Worm (Caenorhabditis elegans) whole organism, young adult: ENCODE data around the gene C01G10.5.
"Not testable (repeated sequence)": the region's sequence is repeated elsewhere in the genome, so short reads cannot be mapped to it uniquely, and the experiment has no call there.

Source experiments
- B0019.2 ChIP-seq: fragments of 200-800 bp; sonication (Bioruptor generic); conservative IDR thresholded peaks from 2 replicates; pipeline ENCODE4 v1.3.6; 2022; ENCODE audit warnings: missing genetic modification reagents, missing genetic modification characterization, missing compliant biosample characterization
- F10E7.11 ChIP-seq: sonication (generic microtip); optimal IDR thresholded peaks from 2 replicates; lab custom pipeline; 2017; ENCODE audit warnings: mild to moderate bottlenecking, missing genetic modification characterization, moderate library complexity, missing compliant biosample characterization
- F55B11.4 ChIP-seq: sonication (generic microtip); optimal IDR thresholded peaks from 2 replicates; lab custom pipeline; 2016; ENCODE audit warnings: missing compliant biosample characterization, missing genetic modification characterization, borderline replicate concordance; ENCODE audit not compliant: insufficient read depth
- K11D2.4 ChIP-seq: fragments of 200-800 bp; sonication (Bioruptor generic); IDR thresholded peaks from 2 replicates; pipeline ENCODE4 v1.3.6; 2022; ENCODE audit warnings: missing genetic modification reagents, missing genetic modification characterization, missing compliant biosample characterization
- T07F8.4 ChIP-seq: sonication (generic microtip); optimal IDR thresholded peaks from 2 replicates; lab custom pipeline; 2016; ENCODE audit warnings: mild to moderate bottlenecking, missing genetic modification characterization, moderate library complexity, missing compliant biosample characterization
- T26A5.8 ChIP-seq: sonication (generic microtip); optimal IDR thresholded peaks from 2 replicates; lab custom pipeline; 2016; ENCODE audit warnings: missing genetic modification characterization, missing compliant biosample characterization
- Y53F4B.3 ChIP-seq: fragments of 200-800 bp; sonication (Bioruptor generic); IDR thresholded peaks from 2 replicates; pipeline ENCODE4 v1.3.6; 2022; ENCODE audit warnings: missing genetic modification reagents, missing genetic modification characterization, missing compliant biosample characterization
- Y56A3A.18 ChIP-seq: fragments of 200-800 bp; sonication (Bioruptor generic); IDR thresholded peaks from 2 replicates; pipeline ENCODE4 v1.3.6; 2022; ENCODE audit warnings: missing genetic modification reagents, missing genetic modification characterization, missing compliant biosample characterization
- attf-5 ChIP-seq: fragments of 200-800 bp; sonication (Bioruptor generic); optimal IDR thresholded peaks from 2 replicates; lab custom pipeline; 2018; ENCODE audit warnings: mild to moderate bottlenecking, missing genetic modification characterization, missing compliant biosample characterization
- bed-1 ChIP-seq: fragments of 200-800 bp; sonication (Bioruptor generic); IDR thresholded peaks from 2 replicates; pipeline ENCODE4 v1.3.6; 2022; ENCODE audit warnings: missing genetic modification reagents, missing genetic modification characterization, missing compliant biosample characterization
- ccch-3 ChIP-seq: fragments of 200-800 bp; sonication (Bioruptor generic); optimal IDR thresholded peaks from 2 replicates; lab custom pipeline; 2018; ENCODE audit warnings: mild to moderate bottlenecking, missing genetic modification characterization, missing compliant biosample characterization
- cebp-2 ChIP-seq: fragments of 200-800 bp; sonication (Bioruptor generic); IDR thresholded peaks from 2 replicates; pipeline ENCODE4 v1.3.6; 2022; ENCODE audit warnings: missing genetic modification characterization, missing compliant biosample characterization
- ceh-58 ChIP-seq: fragments of 200-800 bp; sonication (Bioruptor generic); IDR thresholded peaks from 2 replicates; pipeline ENCODE4 v1.3.6; 2022; ENCODE audit warnings: missing genetic modification characterization, missing compliant biosample characterization
- ceh-79 ChIP-seq: sonication (generic microtip); optimal IDR thresholded peaks from 2 replicates; lab custom pipeline; 2017; ENCODE audit warnings: mild to moderate bottlenecking, missing genetic modification characterization, missing compliant biosample characterization
- chd-7 ChIP-seq: sonication (generic microtip); optimal IDR thresholded peaks from 2 replicates; lab custom pipeline; 2016; ENCODE audit warnings: mild to moderate bottlenecking, missing genetic modification characterization, moderate library complexity, missing compliant biosample characterization
- die-1 ChIP-seq: sonication (generic microtip); optimal IDR thresholded peaks from 2 replicates; lab custom pipeline; 2016; ENCODE audit warnings: missing genotype, mild to moderate bottlenecking, missing genetic modification characterization, missing compliant biosample characterization
- dox-1 ChIP-seq: fragments of 200-800 bp; sonication (Bioruptor generic); IDR thresholded peaks from 2 replicates; pipeline ENCODE4 v1.3.6; 2022; ENCODE audit warnings: missing genetic modification reagents, missing genetic modification characterization, missing compliant biosample characterization
- dpl-1 ChIP-seq: fragments of 150-350 bp; optimal IDR thresholded peaks from 2 replicates; lab custom pipeline; 2014; ENCODE audit warnings: missing biosample characterization, missing genetic modification reagents, missing genetic modification characterization
- fkh-3 ChIP-seq: sonication (generic microtip); optimal IDR thresholded peaks from 2 replicates; lab custom pipeline; 2016; ENCODE audit warnings: mild to moderate bottlenecking, missing genetic modification characterization, missing compliant biosample characterization
- him-1 ChIP-seq: sonication (generic microtip); optimal IDR thresholded peaks from 2 replicates; lab custom pipeline; 2016; ENCODE audit warnings: missing genotype, missing genetic modification reagents, missing genetic modification characterization, missing compliant biosample characterization
- hlh-12 ChIP-seq: sonication (generic microtip); optimal IDR thresholded peaks from 2 replicates; lab custom pipeline; 2016; ENCODE audit warnings: missing genetic modification characterization, missing compliant biosample characterization
- hmg-20 ChIP-seq: fragments of 200-800 bp; sonication (Bioruptor generic); IDR thresholded peaks from 2 replicates; pipeline ENCODE4 v1.3.6; 2022; ENCODE audit warnings: missing genetic modification reagents, missing genetic modification characterization, missing compliant biosample characterization
- lin-40 ChIP-seq: sonication (generic microtip); optimal IDR thresholded peaks from 2 replicates; lab custom pipeline; 2016; ENCODE audit warnings: missing genetic modification characterization, mild to moderate bottlenecking, missing compliant biosample characterization, missing genotype, missing genetic modification reagents
- lir-1 ChIP-seq: fragments of 200-800 bp; sonication (Bioruptor generic); conservative IDR thresholded peaks from 2 replicates; pipeline ENCODE4 v1.3.6; 2022; ENCODE audit warnings: missing genetic modification reagents, missing genetic modification characterization, missing compliant biosample characterization
- mcd-1 ChIP-seq: fragments of 200-800 bp; sonication (Bioruptor generic); IDR thresholded peaks from 2 replicates; pipeline ENCODE4 v1.3.6; 2022; ENCODE audit warnings: missing genetic modification reagents, missing genetic modification characterization, missing compliant biosample characterization
- mes-4 ChIP-seq: sonication (generic microtip); optimal IDR thresholded peaks from 2 replicates; lab custom pipeline; 2016; ENCODE audit warnings: missing genotype, missing genetic modification characterization, missing compliant biosample characterization
- nfyb-1 ChIP-seq: fragments of 200-800 bp; sonication (Bioruptor generic); IDR thresholded peaks from 2 replicates; pipeline ENCODE4 v1.3.6; 2022; ENCODE audit warnings: missing genetic modification reagents, missing genetic modification characterization, missing compliant biosample characterization
- nhr-120 ChIP-seq: fragments of 200-800 bp; sonication (Bioruptor generic); IDR thresholded peaks from 2 replicates; pipeline ENCODE4 v1.3.6; 2022; ENCODE audit warnings: missing genetic modification characterization, missing compliant biosample characterization
- pha-4 ChIP-seq: fragments of 150-350 bp; sonication (generic microtip); optimal IDR thresholded peaks from 2 replicates; lab custom pipeline; 2014; ENCODE audit warnings: missing biosample characterization, missing genetic modification reagents, missing genetic modification characterization
- rec-8 ChIP-seq, 2 experiments: sonication (generic microtip); optimal IDR thresholded peaks; 2 replicates each; lab custom pipeline; 2016; ENCODE audit warnings: mild to moderate bottlenecking in 2 of 2, missing genetic modification characterization in 2 of 2, missing genetic modification reagents in 2 of 2, missing genotype in 2 of 2, missing biosample characterization in 1 of 2, missing compliant biosample characterization in 1 of 2, moderate library complexity in 1 of 2
- sdz-38 ChIP-seq: sonication (generic microtip); optimal IDR thresholded peaks from 2 replicates; lab custom pipeline; 2016; ENCODE audit warnings: missing genotype, missing genetic modification characterization, missing compliant biosample characterization
- snpc-3.4 ChIP-seq: sonication (generic microtip); optimal IDR thresholded peaks from 2 replicates; lab custom pipeline; 2017; ENCODE audit warnings: missing genetic modification characterization, mild to moderate bottlenecking, missing compliant biosample characterization, antibody characterized with exemption, moderate library complexity, missing genotype, missing genetic modification reagents
- tbp1 ChIP-seq: fragments of 200-800 bp; sonication (Bioruptor generic); optimal IDR thresholded peaks from 2 replicates; lab custom pipeline; 2018; ENCODE audit warnings: mild to moderate bottlenecking, missing genetic modification characterization, missing compliant biosample characterization
- tbx-9 ChIP-seq: sonication (generic microtip); optimal IDR thresholded peaks from 2 replicates; lab custom pipeline; 2016; ENCODE audit warnings: borderline replicate concordance, missing genetic modification characterization, inconsistent platforms, missing compliant biosample characterization
- unc-130 ChIP-seq: sonication (generic microtip); optimal IDR thresholded peaks from 2 replicates; lab custom pipeline; 2016; ENCODE audit warnings: missing genetic modification reagents, missing genetic modification characterization, missing compliant biosample characterization
- ztf-18 ChIP-seq: sonication (generic microtip); optimal IDR thresholded peaks from 2 replicates; lab custom pipeline; 2016; ENCODE audit warnings: missing genotype, mild to moderate bottlenecking, missing genetic modification characterization, missing compliant biosample characterization

C01G10.5 gene

ce11 chrV:15132423-15132822 lies 43.1 kb upstream of the C01G10.5 start, which contains the start of gene str-171:
Gene str-171, minus strand, starts transcription at chrV:15132523.
- TF ChIP-seq pha-4 (tag; lab: Kevin White, UChicago) (no peak), lir-1 (GFP tag; lab: Robert Waterston, UW) (no peak), bed-1 (GFP tag; lab: Robert Waterston, UW) (no peak), tbx-9 (tag; lab: Kevin White, UChicago) (no peak), hmg-20 (GFP tag; lab: Robert Waterston, UW) (no peak), Y56A3A.18 (GFP tag; lab: Robert Waterston, UW) (no peak), ztf-18 (no peak), lin-40 (tag; lab: Kevin White, UChicago) (no peak), nhr-120 (GFP tag; lab: Robert Waterston, UW) (no peak), snpc-3.4 (no peak), mes-4 (tag; lab: Kevin White, UChicago) (no peak), cebp-2 (GFP tag; lab: Robert Waterston, UW) (no peak), rec-8 (tag; optimal IDR thresholded peaks at IDR 0.05; lab: Kevin White, UChicago) (no peak), ccch-3 (GFP tag; lab: Kevin White, UChicago) (no peak), ceh-79 (tag; lab: Kevin White, UChicago) (no peak), unc-130 (GFP tag; lab: Kevin White, UChicago) (no peak)

- TF ChIP-seq T07F8.4 (tag; lab: Kevin White, UChicago) (no peak), ceh-79 (tag; lab: Kevin White, UChicago) (no peak), tbx-9 (tag; lab: Kevin White, UChicago) (no peak), cebp-2 (GFP tag; lab: Robert Waterston, UW) (no peak), him-1 (tag; lab: Kevin White, UChicago) (no peak), lir-1 (GFP tag; lab: Robert Waterston, UW) (no peak), fkh-3 (no peak), Y53F4B.3 (no peak), nfyb-1 (GFP tag; lab: Robert Waterston, UW) (no peak), attf-5 (no peak), ceh-58 (GFP tag; lab: Robert Waterston, UW) (no peak)
Observed at ce11 chrV:15127955-15128354, 38.6 kb upstream of the C01G10.5 start, which contains the start of gene srr-7. Gene srr-7, plus strand, starts transcription at chrV:15128255.

- TF ChIP-seq T26A5.8 (tag; lab: Kevin White, UChicago) (no peak), K11D2.4 (GFP tag; lab: Robert Waterston, UW) (no peak)
Observed at ce11 chrV:15127413-15127812, 38.1 kb upstream of the C01G10.5 start, which contains the start of gene srj-27. Gene srj-27, minus strand, starts transcription at chrV:15127513.

- not testable (repeated sequence) for TF ChIP-seq cebp-2 (GFP tag; lab: Robert Waterston, UW); die-1 (tag; lab: Kevin White, UChicago); F55B11.4 (tag; lab: Kevin White, UChicago)
Observed at ce11 chrV:15125162-15125561, 35.8 kb upstream of the C01G10.5 start, which contains the start of gene ugt-30. Gene ugt-30, minus strand, starts transcription at chrV:15125262.

- TF ChIP-seq hlh-12 (no peak), dox-1 (no peak), him-1 (tag; lab: Kevin White, UChicago) (no peak), sdz-38 (no peak), F10E7.11 (tag; lab: Kevin White, UChicago) (no peak), dpl-1 (GFP tag; lab: Kevin White, UChicago) (no peak), B0019.2 (GFP tag; lab: Robert Waterston, UW) (no peak), mcd-1 (GFP tag; lab: Robert Waterston, UW) (no peak), tbp1 (GFP tag; lab: Kevin White, UChicago) (no peak), chd-7 (tag; lab: Kevin White, UChicago) (no peak)
Observed at ce11 chrV:15119517-15119916, 30.2 kb upstream of the C01G10.5 start, which contains the start of gene flor-1. Gene flor-1, minus strand, starts transcription at chrV:15119617.
